Worm (Caenorhabditis elegans): ENCODE results near the gene hex-3.

Gene hex-3

ce11 chrIII:10905112-10905511 lies 56.1 kb downstream of the hex-3 start (continued):
- TF ChIP-seq ceh-44 (GFP tag; IDR thresholded peaks at IDR 0.05) (no peak), arid-1 (GFP tag; conservative IDR thresholded peaks at IDR 0.05) (no peak), jun-1 (tag; optimal IDR thresholded peaks at IDR 0.05) (no peak), hlh-30 (tag; optimal IDR thresholded peaks at IDR 0.05; ENCODE audit: insufficient read depth) (peak; percentile 40), F26F4.8 (GFP tag; conservative IDR thresholded peaks at IDR 0.05) (no peak), php-3 (GFP tag; IDR thresholded peaks at IDR 0.05) (no peak), lin-39 (tag; optimal IDR thresholded peaks at IDR 0.05) (no peak), rbr-2 (tag; optimal IDR thresholded peaks at IDR 0.05) (peak; percentile 13), zfp-3 (GFP tag; conservative IDR thresholded peaks at IDR 0.05) (no peak), hlh-11 (tag; optimal IDR thresholded peaks at IDR 0.05) (peak; percentile 18)

All from whole organism, L4 larva.